Fruit fly (Drosophila melanogaster): ENCODE measurements around the gene CG4576.

DNA sequence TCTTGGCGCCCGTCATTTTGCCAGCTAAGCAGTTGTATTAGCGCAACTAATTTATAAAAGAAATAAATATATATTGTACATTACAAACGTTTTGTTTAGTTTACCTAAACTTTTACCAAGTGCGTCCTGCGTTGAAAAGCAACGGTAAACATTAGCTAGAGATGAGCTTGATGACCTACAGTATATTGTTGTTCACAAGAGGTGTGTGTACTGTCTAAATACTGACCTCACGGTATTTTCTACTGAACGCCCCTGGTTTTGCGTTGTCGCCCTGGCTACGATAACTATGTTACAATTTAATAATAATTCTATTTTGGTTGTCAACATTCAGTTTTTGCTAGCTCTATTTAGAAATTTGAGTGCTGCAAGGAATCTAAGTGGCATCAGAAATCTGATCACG, 33.1 kb upstream of the CG4576 start, which contains the start of gene Acyp2:
- TF ChIP-seq Pif1B (GFP tag; optimal IDR thresholded peaks at IDR 0.05) = no peak
- TF ChIP-seq EcR (GFP tag; optimal IDR thresholded peaks at IDR 0.05) = no peak
- TF ChIP-seq CG14655 (GFP tag; optimal IDR thresholded peaks at IDR 0.05) = no peak
- TF ChIP-seq CG8301 (tag; optimal IDR thresholded peaks at IDR 0.05) = no peak
- TF ChIP-seq CG34367 (tag; optimal IDR thresholded peaks at IDR 0.05) = no peak
- no peak for TF ChIP-seq gl (tag; optimal IDR thresholded peaks at IDR 0.05)
- no peak for TF ChIP-seq D1 (tag; optimal IDR thresholded peaks at IDR 0.05)
- TF ChIP-seq CG32121 (GFP tag; IDR thresholded peaks at IDR 0.05) = no peak
- no peak for TF ChIP-seq Pif1A (GFP tag; optimal IDR thresholded peaks at IDR 0.05)
- no peak for TF ChIP-seq CG8159 (tag; optimal IDR thresholded peaks at IDR 0.05)

Data from whole organism, pupa.